Worm (Caenorhabditis elegans) whole organism, L3 larva: ENCODE data around the gene srh-241.
A peak's percentile ranks its signal among the peaks of the same experiment; 100 is the strongest.

Experiments used
- R02D3.7 ChIP-seq: fragments of 150-350 bp; optimal IDR thresholded peaks from 2 replicates; lab custom pipeline; 2014; ENCODE audit warnings: missing biosample characterization, missing genetic modification characterization
- ama-1 ChIP-seq: fragments of 150-350 bp; optimal IDR thresholded peaks from 2 replicates; lab custom pipeline; 2018
- ceh-16 ChIP-seq: sonication (generic microtip); optimal IDR thresholded peaks from 2 replicates; lab custom pipeline; 2017; ENCODE audit warnings: missing biosample characterization, missing genetic modification characterization
- ceh-82 ChIP-seq: fragments of 150-350 bp; optimal IDR thresholded peaks from 2 replicates; lab custom pipeline; 2014; ENCODE audit warnings: missing biosample characterization, missing genetic modification characterization
- ceh-9 ChIP-seq: sonication (generic microtip); optimal IDR thresholded peaks from 2 replicates; lab custom pipeline; 2018; ENCODE audit warnings: missing biosample characterization, missing genetic modification characterization
- daf-12 ChIP-seq: fragments of 150-350 bp; optimal IDR thresholded peaks from 2 replicates; lab custom pipeline; 2014; ENCODE audit warnings: missing biosample characterization, missing genetic modification reagents, missing genetic modification characterization
- egl-27 ChIP-seq: sonication (generic microtip); optimal IDR thresholded peaks from 4 replicates; lab custom pipeline; 2017; ENCODE audit warnings: missing biosample characterization, missing genetic modification reagents, missing genetic modification characterization
- elt-3 ChIP-seq, 3 experiments: fragments of 150-350 bp in 1 of 3; sonication (generic microtip) in 2 of 3; optimal IDR thresholded peaks; 2 replicates in 2 of 3; 4 replicates in 1 of 3; lab custom pipeline; 2014 to 2017; ENCODE audit warnings: missing biosample characterization in 3 of 3, missing genetic modification characterization in 3 of 3
- eor-1 ChIP-seq, 2 experiments: fragments of 150-350 bp; optimal IDR thresholded peaks; 2 replicates each; lab custom pipeline; 2014 to 2018; ENCODE audit warnings: missing biosample characterization in 2 of 2, missing genetic modification characterization in 2 of 2
- fkh-10 ChIP-seq: sonication (generic microtip); optimal IDR thresholded peaks from 2 replicates; lab custom pipeline; 2017; ENCODE audit warnings: missing biosample characterization, missing genetic modification reagents, missing genetic modification characterization
- hmg-11 ChIP-seq: sonication (generic microtip); optimal IDR thresholded peaks from 2 replicates; lab custom pipeline; 2016; ENCODE audit warnings: missing genetic modification characterization, missing compliant biosample characterization
- jun-1 ChIP-seq: fragments of 150-350 bp; optimal IDR thresholded peaks from 2 replicates; lab custom pipeline; 2014; ENCODE audit warnings: missing biosample characterization, missing genetic modification reagents, missing genetic modification characterization
- lin-15B ChIP-seq: fragments of 150-350 bp; optimal IDR thresholded peaks from 2 replicates; lab custom pipeline; 2014; ENCODE audit warnings: missing biosample characterization, missing genetic modification characterization
- nfya-1 ChIP-seq: sonication (generic microtip); optimal IDR thresholded peaks from 2 replicates; lab custom pipeline; 2017; ENCODE audit warnings: missing genetic modification characterization, mild to moderate bottlenecking, missing compliant biosample characterization, antibody characterized with exemption, moderate library complexity; ENCODE audit not compliant: insufficient read depth
- nhr-11 ChIP-seq: fragments of 150-350 bp; optimal IDR thresholded peaks from 2 replicates; lab custom pipeline; 2014; ENCODE audit warnings: missing biosample characterization, missing genetic modification characterization
- nhr-12 ChIP-seq: fragments of 150-350 bp; optimal IDR thresholded peaks from 2 replicates; lab custom pipeline; 2014; ENCODE audit warnings: missing biosample characterization, missing genetic modification characterization
- nhr-237 ChIP-seq: fragments of 150-350 bp; optimal IDR thresholded peaks from 2 replicates; lab custom pipeline; 2014; ENCODE audit warnings: missing biosample characterization, missing genetic modification characterization
- nhr-25 ChIP-seq: sonication (generic microtip); optimal IDR thresholded peaks from 2 replicates; lab custom pipeline; 2017; ENCODE audit warnings: missing biosample characterization, missing genetic modification characterization
- nhr-28 ChIP-seq: fragments of 150-350 bp; optimal IDR thresholded peaks from 2 replicates; lab custom pipeline; 2014; ENCODE audit warnings: missing biosample characterization, missing genetic modification characterization
- nhr-67 ChIP-seq: fragments of 150-350 bp; optimal IDR thresholded peaks from 2 replicates; lab custom pipeline; 2014; ENCODE audit warnings: missing biosample characterization, missing genetic modification characterization
- pha-4 ChIP-seq: fragments of 150-350 bp; optimal IDR thresholded peaks from 2 replicates; lab custom pipeline; 2014; ENCODE audit warnings: missing biosample characterization, missing genetic modification reagents, missing genetic modification characterization
- pqm-1 ChIP-seq: fragments of 150-350 bp; optimal IDR thresholded peaks from 2 replicates; lab custom pipeline; 2017; ENCODE audit warnings: missing biosample characterization, missing genetic modification characterization, inconsistent platforms
- skn-1 ChIP-seq: fragments of 150-350 bp; optimal IDR thresholded peaks from 2 replicates; lab custom pipeline; 2014; ENCODE audit warnings: missing biosample characterization, missing genetic modification characterization
- snpc-4 ChIP-seq: fragments of 150-350 bp; optimal IDR thresholded peaks from 2 replicates; lab custom pipeline; 2014; ENCODE audit warnings: missing biosample characterization, missing genetic modification characterization
- tbx-2 ChIP-seq: sonication (generic microtip); optimal IDR thresholded peaks from 2 replicates; lab custom pipeline; 2016; ENCODE audit warnings: mild to moderate bottlenecking, missing genetic modification characterization, missing compliant biosample characterization
- unc-62 ChIP-seq: fragments of 150-350 bp; sonication (generic microtip); optimal IDR thresholded peaks from 4 replicates; lab custom pipeline; 2014; ENCODE audit warnings: missing biosample characterization, missing genetic modification reagents, missing genetic modification characterization
- zag-1 ChIP-seq: fragments of 150-350 bp; optimal IDR thresholded peaks from 2 replicates; lab custom pipeline; 2014; ENCODE audit warnings: missing biosample characterization, missing genetic modification characterization
- ztf-4 ChIP-seq: fragments of 150-350 bp; optimal IDR thresholded peaks from 2 replicates; lab custom pipeline; 2014; ENCODE audit warnings: missing biosample characterization, missing genetic modification characterization

Gene srh-241

DNA sequence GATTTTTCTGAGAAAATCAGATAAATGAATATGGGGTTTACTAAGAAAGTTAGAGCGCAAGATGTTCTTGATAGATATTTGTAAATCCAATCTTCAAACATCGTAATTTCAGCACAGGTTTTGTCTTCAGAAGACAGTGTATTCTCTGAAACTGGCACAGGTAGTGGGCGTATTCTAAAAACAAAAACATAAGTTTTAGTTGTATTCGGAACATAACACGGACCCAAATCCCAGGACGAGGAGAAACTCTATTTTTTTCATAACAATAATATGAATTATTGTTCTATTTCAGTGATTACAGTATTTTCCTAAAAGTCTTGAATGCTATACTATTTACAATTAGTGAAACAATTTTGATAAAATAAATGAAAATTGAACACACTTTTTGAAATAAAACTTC, 32.9 kb downstream of the srh-241 start, which contains the start of gene srj-45:
TSS of gene srj-45 (minus strand) at position 101 of the 400 bp plus-strand sequence.
- TF ChIP-seq unc-62 (GFP tag; lab: Kevin White, UChicago) (no peak), pqm-1 (no peak), lin-15B (tag; lab: Kevin White, UChicago) (no peak), fkh-10 (GFP tag; lab: Kevin White, UChicago) (no peak), egl-27 (tag; lab: Kevin White, UChicago) (no peak), R02D3.7 (no peak)

DNA sequence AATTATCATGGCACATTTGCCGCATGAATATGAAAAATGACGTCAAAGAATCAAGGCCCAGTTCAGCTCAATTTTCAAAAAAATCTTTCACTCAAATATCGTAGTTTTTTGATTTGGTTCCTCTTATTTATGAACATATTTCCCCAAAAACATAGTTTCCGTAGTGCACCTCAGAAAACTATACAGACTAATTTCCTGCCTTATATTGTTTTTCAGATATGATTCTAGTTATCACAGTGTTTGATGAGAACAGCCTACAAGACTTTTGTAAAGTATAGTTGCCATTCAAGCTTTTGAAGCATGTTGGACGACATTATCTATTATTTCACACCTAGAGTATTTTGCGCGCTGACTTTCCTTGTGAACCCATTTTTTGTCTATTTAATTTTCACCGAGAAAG, 36.7 kb downstream of the srh-241 start, which contains the start of gene srj-50:
TSS of gene srj-50 (plus strand) at position 301 of the 400 bp plus-strand sequence.
- no peak for TF ChIP-seq ceh-82
- no peak for TF ChIP-seq ztf-4
- TF ChIP-seq skn-1 (tag; lab: Kevin White, UChicago) = no peak
- TF ChIP-seq jun-1 (tag; lab: Kevin White, UChicago) = no peak
- TF ChIP-seq pha-4 = no peak
- no peak for TF ChIP-seq unc-62 (GFP tag; lab: Kevin White, UChicago)
- TF ChIP-seq nhr-237 (tag; lab: Kevin White, UChicago) = no peak

DNA sequence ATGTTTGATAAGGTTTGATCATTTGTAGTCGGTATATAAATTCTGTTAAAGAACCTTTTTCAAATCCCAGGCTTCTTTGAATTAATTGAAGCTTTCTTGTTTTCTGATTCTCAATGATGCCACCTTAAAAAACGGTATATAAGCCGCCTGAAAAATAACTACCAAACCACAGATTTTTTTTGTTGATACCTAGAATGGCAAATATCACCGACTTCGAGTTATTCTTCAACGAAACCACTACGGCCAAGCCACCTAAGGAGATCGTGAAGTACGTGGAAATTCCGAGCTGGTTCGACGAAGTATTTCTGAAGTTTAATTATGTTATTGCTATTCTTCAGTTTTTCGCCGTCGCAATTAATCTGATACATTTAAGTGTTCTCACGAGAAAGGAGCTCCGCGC, 38.6 kb downstream of the srh-241 start, which contains the start of gene srw-2:
TSS of gene srw-2 (plus strand) at position 62 of the 400 bp plus-strand sequence.
- no peak for TF ChIP-seq nhr-11 (tag; lab: Kevin White, UChicago)
- no peak for TF ChIP-seq lin-15B (tag; lab: Kevin White, UChicago)
- TF ChIP-seq ceh-82 = no peak
- TF ChIP-seq snpc-4 (tag; lab: Kevin White, UChicago) = no peak
- TF ChIP-seq elt-3 (tag; optimal IDR thresholded peaks at IDR 0.05; lab: Kevin White, UChicago) = no peak

DNA sequence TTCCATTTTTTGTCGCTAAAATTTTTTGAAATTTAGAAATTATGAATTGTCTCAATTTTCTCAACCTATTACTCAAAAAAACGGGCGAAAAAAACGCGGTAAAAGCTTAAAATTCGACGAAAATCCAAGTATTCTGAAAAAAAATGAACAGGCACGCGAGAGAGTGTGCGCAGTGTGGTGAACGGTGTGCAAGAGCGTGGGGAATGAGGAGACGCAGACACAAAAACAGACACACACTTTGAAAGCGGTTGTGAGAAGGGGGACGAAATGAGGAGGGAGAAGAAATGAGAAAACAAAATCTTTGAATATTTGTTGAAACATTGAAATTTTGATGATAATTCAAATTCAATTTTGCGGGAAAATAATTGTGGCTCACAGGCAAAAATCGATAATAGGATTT, 42.6 kb downstream of the srh-241 start, which contains the start of gene T03D3.5:
TSS of gene T03D3.5 (minus strand) at position 21 of the 400 bp plus-strand sequence.
- TF ChIP-seq ama-1 (lab: Kevin White, UChicago) (no peak), hmg-11 (tag; lab: Kevin White, UChicago) (peak; percentile 87)

DNA sequence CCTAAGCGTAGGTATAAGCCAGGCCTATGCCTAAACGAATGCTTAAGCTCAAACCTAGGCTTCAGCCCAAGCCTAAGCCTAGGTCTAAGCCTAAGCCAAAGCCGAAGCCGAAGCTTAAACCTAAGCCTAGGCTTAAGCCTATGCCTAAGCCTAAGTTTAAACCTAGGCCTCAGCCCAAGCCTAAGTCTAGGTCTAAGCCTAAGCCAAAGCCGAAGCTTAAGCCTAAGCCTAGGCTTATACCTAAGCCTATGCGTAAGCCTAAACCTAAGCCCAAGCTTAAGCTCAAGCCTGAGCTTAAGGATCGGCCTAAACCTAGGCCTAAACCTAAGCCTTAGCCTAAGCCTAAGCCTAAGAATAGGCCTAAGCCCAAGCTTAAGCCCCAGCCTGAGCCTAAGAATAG, 43.4 kb downstream of the srh-241 start:
- no peak for TF ChIP-seq daf-12 (tag; lab: Kevin White, UChicago)
- TF ChIP-seq nfya-1 (tag; lab: Kevin White, UChicago) = no peak
- TF ChIP-seq nhr-12 (tag; lab: Kevin White, UChicago) = no peak
- TF ChIP-seq tbx-2 = no peak
- no peak for TF ChIP-seq nhr-237 (tag; lab: Kevin White, UChicago)
- TF ChIP-seq pha-4 = no peak
- TF ChIP-seq nhr-28 (tag; lab: Kevin White, UChicago) = no peak
- no peak for TF ChIP-seq zag-1 (tag; lab: Kevin White, UChicago)
- TF ChIP-seq ceh-16 (tag; lab: Kevin White, UChicago) = no peak
- TF ChIP-seq ceh-82 = no peak

DNA sequence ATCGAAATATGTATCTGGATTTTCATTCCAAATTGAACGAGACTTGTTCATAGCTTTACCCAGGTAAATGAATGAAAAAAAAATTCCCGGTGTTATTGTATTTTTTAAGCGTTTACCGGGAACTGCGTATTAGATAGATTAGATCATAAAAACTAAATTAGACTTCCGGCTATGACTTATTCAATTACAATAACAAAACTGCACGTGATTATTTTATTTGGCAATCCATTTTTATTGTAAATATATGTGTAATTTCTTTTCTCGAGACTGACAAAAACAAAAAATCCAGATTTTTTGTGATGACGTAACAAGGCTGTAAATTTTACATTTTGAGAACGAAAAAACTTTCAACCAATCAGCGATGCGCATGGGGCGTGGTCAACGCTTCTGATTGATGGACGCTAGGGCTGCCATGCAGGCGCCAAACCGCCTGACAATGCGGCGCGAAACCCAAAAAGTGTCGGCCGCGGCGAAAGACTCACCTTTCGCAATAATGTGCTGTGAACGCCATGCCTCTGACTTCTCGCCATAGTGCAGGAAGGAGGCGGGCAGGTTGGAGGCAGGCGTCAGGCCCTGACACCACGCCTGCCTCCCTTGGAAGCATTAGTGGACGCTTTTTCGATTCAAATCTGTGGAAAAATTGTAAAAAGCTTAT, 47.7 kb downstream of the srh-241 start, which contains the start of gene srh-36:
TSS of gene srh-36 (minus strand) at position 51 of the 655 bp plus-strand sequence.
- TF ChIP-seq eor-1 (tag; optimal IDR thresholded peaks at IDR 0.05; lab: Kevin White, UChicago) (no peak), ceh-9 (no peak), nfya-1 (tag; lab: Kevin White, UChicago) (peak; percentile 46)

DNA sequence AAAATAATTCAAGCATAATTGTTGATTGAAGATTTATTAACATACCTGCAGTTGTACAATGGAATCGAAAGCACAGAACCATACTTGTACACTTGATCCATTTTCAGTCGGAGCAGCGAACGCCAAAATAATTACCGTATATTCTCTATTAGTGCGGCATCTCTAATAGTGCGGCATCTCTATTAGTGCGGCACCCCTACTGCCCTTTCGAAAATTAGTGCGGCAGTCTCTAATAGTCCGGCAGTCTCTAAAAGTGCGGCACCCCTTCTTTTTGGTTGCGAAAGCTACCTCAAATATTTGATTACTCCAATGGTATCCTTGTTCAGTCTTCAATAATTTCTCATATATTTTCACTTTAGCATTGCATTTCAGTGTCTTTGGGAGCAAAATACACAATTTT, 51.3 kb downstream of the srh-241 start, which contains the start of gene srt-34:
TSS of gene srt-34 (minus strand) at position 101 of the 400 bp plus-strand sequence.
- TF ChIP-seq nhr-67 (tag; lab: Kevin White, UChicago) = no peak
- TF ChIP-seq pqm-1 = no peak
- no peak for TF ChIP-seq tbx-2
- no peak for TF ChIP-seq nhr-12 (tag; lab: Kevin White, UChicago)
- TF ChIP-seq nhr-25 (tag; lab: Kevin White, UChicago) = no peak
- TF ChIP-seq ceh-82 = no peak
